Worm (Caenorhabditis elegans) whole organism, young adult: ENCODE measurements around the gene dyf-2.

Experiments
- B0336.3 ChIP-seq: fragments of 200-800 bp; sonication (Bioruptor generic); IDR thresholded peaks from 2 replicates; pipeline ENCODE4 v1.3.6; 2022; ENCODE audit warnings: missing genetic modification characterization, missing compliant biosample characterization
- C06A6.2 ChIP-seq: fragments of 200-800 bp; sonication (Bioruptor generic); conservative IDR thresholded peaks from 2 replicates; pipeline ENCODE4 v1.3.6; 2022; ENCODE audit warnings: missing genetic modification characterization, missing compliant biosample characterization
- F39B2.1 ChIP-seq: fragments of 200-800 bp; sonication (Bioruptor generic); IDR thresholded peaks from 2 replicates; pipeline ENCODE4 v1.3.6; 2022; ENCODE audit warnings: missing genetic modification reagents, missing genetic modification characterization, missing compliant biosample characterization
- F49E8.2 ChIP-seq: sonication (generic microtip); optimal IDR thresholded peaks from 3 replicates; lab custom pipeline; 2017; ENCODE audit warnings: missing genetic modification characterization, mild to moderate bottlenecking, missing compliant biosample characterization, antibody characterized with exemption, moderate library complexity; ENCODE audit not compliant: insufficient read depth
- F57A8.1 ChIP-seq: fragments of 200-800 bp; sonication (Bioruptor generic); optimal IDR thresholded peaks from 2 replicates; lab custom pipeline; 2018; ENCODE audit warnings: mild to moderate bottlenecking, missing genetic modification characterization, moderate library complexity, missing compliant biosample characterization
- K12H6.12 ChIP-seq: fragments of 200-800 bp; sonication (Bioruptor generic); optimal IDR thresholded peaks from 2 replicates; lab custom pipeline; 2018; ENCODE audit warnings: mild to moderate bottlenecking, missing genetic modification characterization, missing compliant biosample characterization
- Y53G8AR.9 ChIP-seq: fragments of 200-800 bp; sonication (Bioruptor generic); conservative IDR thresholded peaks from 2 replicates; pipeline ENCODE4 v1.3.6; 2022; ENCODE audit warnings: missing genetic modification reagents, missing genetic modification characterization, missing compliant biosample characterization
- Y56A3A.18 ChIP-seq: fragments of 200-800 bp; sonication (Bioruptor generic); IDR thresholded peaks from 2 replicates; pipeline ENCODE4 v1.3.6; 2022; ENCODE audit warnings: missing genetic modification reagents, missing genetic modification characterization, missing compliant biosample characterization
- ama-1 ChIP-seq, 3 experiments: fragments of 150-350 bp in 1 of 3; sonication (generic microtip) in 2 of 3; optimal IDR thresholded peaks; 2 replicates each; lab custom pipeline; 2014 to 2018; ENCODE audit warnings: missing biosample characterization in 2 of 3, missing genetic modification characterization in 2 of 3, missing genetic modification reagents in 2 of 3
- aptf-2 ChIP-seq: fragments of 200-800 bp; sonication (Bioruptor generic); conservative IDR thresholded peaks from 2 replicates; pipeline ENCODE4 v1.3.6; 2022; ENCODE audit warnings: missing genetic modification reagents, missing genetic modification characterization, missing compliant biosample characterization
- cebp-1 ChIP-seq, 2 experiments: fragments of 200-800 bp in 1 of 2; sonication (Bioruptor generic) in 1 of 2; sonication (generic microtip) in 1 of 2; IDR thresholded peaks in 1 of 2; optimal IDR thresholded peaks in 1 of 2; 2 replicates each; pipeline versions ENCODE4 v1.3.6 to Lab custom; 2017 to 2022; ENCODE audit warnings: missing compliant biosample characterization in 2 of 2, missing genetic modification characterization in 2 of 2, mild to moderate bottlenecking in 1 of 2, missing genetic modification reagents in 1 of 2, moderate library complexity in 1 of 2
- cebp-2 ChIP-seq: fragments of 200-800 bp; sonication (Bioruptor generic); IDR thresholded peaks from 2 replicates; pipeline ENCODE4 v1.3.6; 2022; ENCODE audit warnings: missing genetic modification characterization, missing compliant biosample characterization
- ceh-100 ChIP-seq: fragments of 200-800 bp; sonication (Bioruptor generic); IDR thresholded peaks from 2 replicates; pipeline ENCODE4 v1.3.6; 2022; ENCODE audit warnings: missing genetic modification reagents, missing genetic modification characterization, missing compliant biosample characterization
- egrh-3 ChIP-seq: fragments of 200-800 bp; sonication (Bioruptor generic); IDR thresholded peaks from 2 replicates; pipeline ENCODE4 v1.3.6; 2022; ENCODE audit warnings: missing genetic modification reagents, missing genetic modification characterization, missing compliant biosample characterization
- fkh-3 ChIP-seq: sonication (generic microtip); optimal IDR thresholded peaks from 2 replicates; lab custom pipeline; 2016; ENCODE audit warnings: mild to moderate bottlenecking, missing genetic modification characterization, missing compliant biosample characterization
- let-526 ChIP-seq: fragments of 200-800 bp; sonication (Bioruptor generic); IDR thresholded peaks from 2 replicates; pipeline ENCODE4 v1.3.6; 2022; ENCODE audit warnings: missing genetic modification reagents, missing genetic modification characterization, missing compliant biosample characterization
- let-607 ChIP-seq, 2 experiments: fragments of 200-800 bp in 1 of 2; sonication (Bioruptor generic) in 1 of 2; sonication (generic microtip) in 1 of 2; optimal IDR thresholded peaks; 2 replicates each; lab custom pipeline; 2016 to 2018; ENCODE audit warnings: mild to moderate bottlenecking in 2 of 2, missing compliant biosample characterization in 2 of 2, missing genetic modification characterization in 2 of 2, moderate library complexity in 2 of 2, missing genotype in 1 of 2
- lin-35 ChIP-seq, 3 experiments: fragments of 150-350 bp in 2 of 3; sonication (generic microtip) in 1 of 3; optimal IDR thresholded peaks; 2 replicates each; lab custom pipeline; 2014 to 2018; ENCODE audit warnings: missing biosample characterization in 3 of 3, missing genetic modification characterization in 3 of 3, missing genetic modification reagents in 3 of 3
- lsy-27 ChIP-seq: sonication (generic microtip); optimal IDR thresholded peaks from 2 replicates; lab custom pipeline; 2017; ENCODE audit warnings: missing genetic modification characterization, mild to moderate bottlenecking, missing compliant biosample characterization, antibody characterized with exemption, missing genotype, borderline replicate concordance; ENCODE audit not compliant: insufficient read depth
- mcd-1 ChIP-seq: fragments of 200-800 bp; sonication (Bioruptor generic); IDR thresholded peaks from 2 replicates; pipeline ENCODE4 v1.3.6; 2022; ENCODE audit warnings: missing genetic modification reagents, missing genetic modification characterization, missing compliant biosample characterization
- mel-28 ChIP-seq: sonication (generic microtip); optimal IDR thresholded peaks from 2 replicates; lab custom pipeline; 2016; ENCODE audit warnings: borderline replicate concordance, mild to moderate bottlenecking, missing genetic modification characterization, missing compliant biosample characterization
- mxl-1 ChIP-seq: sonication (generic microtip); optimal IDR thresholded peaks from 2 replicates; lab custom pipeline; 2016; ENCODE audit warnings: missing genetic modification characterization, missing compliant biosample characterization
- nhr-120 ChIP-seq: fragments of 200-800 bp; sonication (Bioruptor generic); IDR thresholded peaks from 2 replicates; pipeline ENCODE4 v1.3.6; 2022; ENCODE audit warnings: missing genetic modification characterization, missing compliant biosample characterization
- nhr-80 ChIP-seq: sonication (generic microtip); optimal IDR thresholded peaks from 2 replicates; lab custom pipeline; 2016; ENCODE audit warnings: missing genetic modification characterization, missing compliant biosample characterization
- sdz-38 ChIP-seq: sonication (generic microtip); optimal IDR thresholded peaks from 2 replicates; lab custom pipeline; 2016; ENCODE audit warnings: missing genotype, missing genetic modification characterization, missing compliant biosample characterization
- snpc-3.4 ChIP-seq: sonication (generic microtip); optimal IDR thresholded peaks from 2 replicates; lab custom pipeline; 2017; ENCODE audit warnings: missing genetic modification characterization, mild to moderate bottlenecking, missing compliant biosample characterization, antibody characterized with exemption, moderate library complexity, missing genotype, missing genetic modification reagents
- somi-1 ChIP-seq: fragments of 200-800 bp; sonication (Bioruptor generic); optimal IDR thresholded peaks from 2 replicates; lab custom pipeline; 2018; ENCODE audit warnings: mild to moderate bottlenecking, missing genetic modification characterization, missing compliant biosample characterization
- sptf-2 ChIP-seq: fragments of 200-800 bp; sonication (Bioruptor generic); optimal IDR thresholded peaks from 2 replicates; lab custom pipeline; 2018; ENCODE audit warnings: mild to moderate bottlenecking, missing genetic modification characterization, missing compliant biosample characterization
- tbp1 ChIP-seq: fragments of 200-800 bp; sonication (Bioruptor generic); optimal IDR thresholded peaks from 2 replicates; lab custom pipeline; 2018; ENCODE audit warnings: mild to moderate bottlenecking, missing genetic modification characterization, missing compliant biosample characterization
- tbx-9 ChIP-seq: sonication (generic microtip); optimal IDR thresholded peaks from 2 replicates; lab custom pipeline; 2016; ENCODE audit warnings: borderline replicate concordance, missing genetic modification characterization, inconsistent platforms, missing compliant biosample characterization
- unc-62 ChIP-seq: fragments of 150-350 bp; optimal IDR thresholded peaks from 2 replicates; lab custom pipeline; 2014; ENCODE audit warnings: missing biosample characterization, missing genetic modification reagents, missing genetic modification characterization
- zfh-2 ChIP-seq: fragments of 200-800 bp; sonication (Bioruptor generic); conservative IDR thresholded peaks from 2 replicates; pipeline ENCODE4 v1.3.6; 2022; ENCODE audit warnings: missing genetic modification reagents, missing genetic modification characterization, missing compliant biosample characterization
- ztf-25 ChIP-seq: fragments of 200-800 bp; sonication (Bioruptor generic); IDR thresholded peaks from 2 replicates; pipeline ENCODE4 v1.3.6; 2022; ENCODE audit warnings: missing genetic modification reagents, missing genetic modification characterization, missing compliant biosample characterization
- ztf-3 ChIP-seq: fragments of 200-800 bp; sonication (Bioruptor generic); optimal IDR thresholded peaks from 2 replicates; lab custom pipeline; 2018; ENCODE audit warnings: mild to moderate bottlenecking, missing genetic modification characterization, missing compliant biosample characterization

The dyf-2 gene

ce11 chrIII:13643534-13643933, 42.7 kb downstream of the dyf-2 start, which contains the start of the genes drr-2 and set-16 (continued):
- no peak for TF ChIP-seq mxl-1
- TF ChIP-seq fkh-3 = no peak
- no peak for TF ChIP-seq sdz-38 (tag; lab: Kevin White, UChicago)
- peak in 2 of 3 experiments; percentile 85 to 96 for TF ChIP-seq lin-35 (GFP tag; optimal IDR thresholded peaks at IDR 0.05; lab: Kevin White, UChicago)
- peak; percentile 95 for TF ChIP-seq Y56A3A.18 (GFP tag; lab: Robert Waterston, UW)
- peak; percentile 98 for TF ChIP-seq somi-1 (GFP tag; lab: Kevin White, UChicago)

- TF ChIP-seq Y53G8AR.9 (GFP tag; lab: Robert Waterston, UW) = 0 out of 2 replicates have a peak, but pooled peaks have one; percentile 11
- no peak for TF ChIP-seq F57A8.1 (GFP tag; lab: Kevin White, UChicago)
- TF ChIP-seq ztf-3 = no peak
- peak; percentile 91 for TF ChIP-seq zfh-2
- TF ChIP-seq mcd-1 = 0 out of 2 replicates have a peak, but pooled peaks have one; percentile 9
- peak; percentile 78; the same call in 1 of the 2 replicates for TF ChIP-seq egrh-3 (GFP tag; lab: Robert Waterston, UW)
- TF ChIP-seq, all 124 proteins: peak for 4
These were observed 43.5 kb downstream of the dyf-2 start for ce11 chrIII:13642776-13643175.

- TF ChIP-seq mxl-1 = no peak
- no peak for TF ChIP-seq nhr-80 (tag; lab: Kevin White, UChicago)
- TF ChIP-seq ama-1 (optimal IDR thresholded peaks at IDR 0.05; lab: Kevin White, UChicago) = no peak
- TF ChIP-seq ama-1 (GFP tag; optimal IDR thresholded peaks at IDR 0.05; lab: Kevin White, UChicago) = no peak
- TF ChIP-seq let-526 (GFP tag; lab: Robert Waterston, UW) = no peak
- no peak for TF ChIP-seq let-607 (tag; optimal IDR thresholded peaks at IDR 0.05; lab: Kevin White, UChicago)
These were observed 44.0 kb downstream of the dyf-2 start, which contains the start of gene T12D8.10 for ce11 chrIII:13642227-13642626. Gene T12D8.10, minus strand, starts transcription at chrIII:13642327.

ce11 chrIII:13641588-13641987, 44.7 kb downstream of the dyf-2 start, which contains the start of gene acbp-5:
Gene acbp-5, minus strand, starts transcription at chrIII:13641688.
- TF ChIP-seq lsy-27 = no peak
- TF ChIP-seq C06A6.2 (GFP tag; lab: Robert Waterston, UW) = no peak
- TF ChIP-seq tbp1 (GFP tag; lab: Kevin White, UChicago) = no peak
- TF ChIP-seq unc-62 (GFP tag; lab: Kevin White, UChicago) = no peak
- no peak for TF ChIP-seq F49E8.2 (tag; lab: Kevin White, UChicago)
- no peak for TF ChIP-seq snpc-3.4 (tag; lab: Kevin White, UChicago)
- TF ChIP-seq B0336.3 (GFP tag; lab: Robert Waterston, UW) = no peak
- TF ChIP-seq mel-28 (tag; lab: Kevin White, UChicago) = no peak
- no peak for TF ChIP-seq F39B2.1 (GFP tag; lab: Robert Waterston, UW)
- no peak for TF ChIP-seq ceh-100 (GFP tag; lab: Robert Waterston, UW)
- TF ChIP-seq nhr-120 (GFP tag; lab: Robert Waterston, UW) = no peak
- no peak for TF ChIP-seq cebp-1 (GFP tag; IDR thresholded peaks at IDR 0.05; lab: Robert Waterston, UW)
- TF ChIP-seq cebp-1 (tag; optimal IDR thresholded peaks at IDR 0.05; lab: Kevin White, UChicago) = no peak
- no peak for TF ChIP-seq sptf-2
- no peak for TF ChIP-seq tbx-9
- TF ChIP-seq Y56A3A.18 (GFP tag; lab: Robert Waterston, UW) = no peak
- no peak for TF ChIP-seq ztf-25 (GFP tag; lab: Robert Waterston, UW)
- no peak for TF ChIP-seq cebp-2
- no peak for TF ChIP-seq egrh-3 (GFP tag; lab: Robert Waterston, UW)
- TF ChIP-seq K12H6.12 (tag; lab: Kevin White, UChicago) = no peak
- TF ChIP-seq aptf-2 (GFP tag; lab: Robert Waterston, UW) = no peak
